Fruit fly (Drosophila melanogaster): ENCODE data around the gene CG12986.

Gene CG12986

DNA sequence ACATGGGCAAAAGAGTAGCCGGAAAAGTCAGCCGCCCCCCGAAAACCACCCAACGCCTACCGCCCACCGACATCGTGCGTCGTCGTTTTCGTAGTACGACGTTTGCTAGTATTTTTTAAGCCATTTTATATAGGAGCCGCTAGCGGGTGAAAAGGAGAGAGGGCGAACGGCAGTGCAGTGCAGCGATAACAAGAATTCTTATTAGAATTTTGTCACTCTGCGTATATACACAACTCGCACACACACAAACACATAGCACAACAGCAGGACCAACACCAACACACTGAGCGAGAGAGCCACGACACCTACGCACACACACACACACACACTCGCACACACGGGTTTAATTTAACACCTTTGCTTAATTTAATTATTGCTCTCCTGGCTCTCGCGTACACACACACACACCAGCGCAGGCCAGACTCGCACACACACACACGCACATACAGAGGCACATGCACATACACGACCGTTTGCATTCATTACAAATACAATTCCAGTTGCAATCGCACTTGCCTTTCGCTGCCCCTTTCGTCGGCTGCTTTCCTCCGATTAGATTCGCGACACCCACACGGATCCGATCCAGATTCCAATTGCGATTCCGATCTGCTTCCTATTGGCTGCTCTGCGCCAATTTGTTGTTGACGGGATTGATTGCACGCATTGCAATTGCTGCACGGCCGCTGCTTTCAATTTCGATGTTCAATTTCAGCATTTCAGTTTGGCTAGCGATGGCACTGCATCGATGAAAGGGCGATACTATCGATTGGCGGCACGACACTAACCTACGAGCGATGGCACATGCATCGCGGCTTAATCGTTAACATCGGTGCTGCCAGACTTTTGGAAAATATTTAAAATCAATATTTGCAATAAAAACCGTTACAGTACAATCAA lies 7.6 kb upstream of the CG12986 start, which contains the start of gene Socs16D (continued):
- TF ChIP-seq vvl (GFP tag; IDR thresholded peaks at IDR 0.05) = peak; percentile 41; the same call in 1 of the 2 replicates
- no peak for TF ChIP-seq Dip2 (GFP tag; IDR thresholded peaks at IDR 0.05)
- peak; percentile 75 for TF ChIP-seq Rfx (GFP tag; IDR thresholded peaks at IDR 0.05)
- peak; percentile 94 for TF ChIP-seq CG14860 (GFP tag; IDR thresholded peaks at IDR 0.05; ENCODE audit: partially characterized antibody)
- peak; percentile 100 for TF ChIP-seq CG15601 (tag; optimal IDR thresholded peaks at IDR 0.05)
- TF ChIP-seq mirr (GFP tag; optimal IDR thresholded peaks at IDR 0.05) = peak; percentile 21
- TF ChIP-seq ash1 (GFP tag; optimal IDR thresholded peaks at IDR 0.05) = no peak
- no peak for TF ChIP-seq Taf1 (GFP tag; IDR thresholded peaks at IDR 0.05)
- TF ChIP-seq Trl (optimal IDR thresholded peaks at IDR 0.05) = peak; percentile 61 to 78
- TF ChIP-seq Trl (GFP tag; optimal IDR thresholded peaks at IDR 0.05) = peak; percentile 55
- TF ChIP-seq lov (optimal IDR thresholded peaks at IDR 0.05) = no peak
- TF ChIP-seq lov (GFP tag; IDR thresholded peaks at IDR 0.05) = no peak
- TF ChIP-seq so (GFP tag; IDR thresholded peaks at IDR 0.05) = peak; percentile 23; the same call in 1 of the 3 replicates
- TF ChIP-seq Mad (GFP tag; optimal IDR thresholded peaks at IDR 0.05) = peak; percentile 32
- TF ChIP-seq tap (tag; optimal IDR thresholded peaks at IDR 0.05) = peak; percentile 7
- TF ChIP-seq CG3995 (GFP tag; optimal IDR thresholded peaks at IDR 0.05) = peak; percentile 53
- peak; percentile 96 for TF ChIP-seq CG15479 (GFP tag; optimal IDR thresholded peaks at IDR 0.05)
- TF ChIP-seq CG9817 (tag; optimal IDR thresholded peaks at IDR 0.05) = peak; percentile 27
- no peak for TF ChIP-seq dysf (GFP tag; IDR thresholded peaks at IDR 0.05)
- peak; percentile 97 for TF ChIP-seq CG8478 (optimal IDR thresholded peaks at IDR 0.05)
- TF ChIP-seq B-H2 (GFP tag; optimal IDR thresholded peaks at IDR 0.05) = peak; percentile 77
- TF ChIP-seq Chrac-16 (GFP tag; optimal IDR thresholded peaks at IDR 0.05) = peak; percentile 20
- peak; percentile 30 for TF ChIP-seq gem (tag; optimal IDR thresholded peaks at IDR 0.05)
- peak; percentile 70 for TF ChIP-seq sens (GFP tag)
- peak; percentile 31 for TF ChIP-seq MTF-1 (GFP tag; optimal IDR thresholded peaks at IDR 0.05; ENCODE audit: borderline replicate concordance)
- peak in 1 of 2 experiments; percentile 26 for TF ChIP-seq Eip74EF (GFP tag; optimal IDR thresholded peaks at IDR 0.05)
- no peak for TF ChIP-seq CG6654 (GFP tag; optimal IDR thresholded peaks at IDR 0.05)
- TF ChIP-seq CG11560 (tag; IDR thresholded peaks at IDR 0.05) = peak; percentile 38; the same call in 1 of the 3 replicates
- peak; percentile 86 for TF ChIP-seq Deaf1 (tag; optimal IDR thresholded peaks at IDR 0.05)
- TF ChIP-seq CG10147 (GFP tag; optimal IDR thresholded peaks at IDR 0.05) = peak; percentile 17
- no peak for TF ChIP-seq CG43689 (GFP tag; IDR thresholded peaks at IDR 0.05)
- TF ChIP-seq zen2 (GFP tag; IDR thresholded peaks at IDR 0.05; ENCODE audit: partially characterized antibody) = peak; percentile 96
- TF ChIP-seq ase (GFP tag; IDR thresholded peaks at IDR 0.05) = no peak
- peak; percentile 25 for TF ChIP-seq luna (GFP tag; optimal IDR thresholded peaks at IDR 0.05)
- no peak for TF ChIP-seq CG8388 (GFP tag; optimal IDR thresholded peaks at IDR 0.05)
- TF ChIP-seq sug (tag; optimal IDR thresholded peaks at IDR 0.05) = peak; percentile 48
- TF ChIP-seq Max (GFP tag; optimal IDR thresholded peaks at IDR 0.05) = peak; percentile 34
- peak; percentile 97 for TF ChIP-seq knrl (GFP tag; IDR thresholded peaks at IDR 0.05; ENCODE audit: partially characterized antibody)
- TF ChIP-seq stwl (tag; optimal IDR thresholded peaks at IDR 0.05) = peak; percentile 82
- TF ChIP-seq CG9932 (GFP tag; IDR thresholded peaks at IDR 0.05) = peak; percentile 83
- peak; percentile 44 for TF ChIP-seq Fer1 (GFP tag; optimal IDR thresholded peaks at IDR 0.05)
- TF ChIP-seq C15 (GFP tag; IDR thresholded peaks at IDR 0.05) = no peak
- TF ChIP-seq oc (tag; optimal IDR thresholded peaks at IDR 0.05) = peak; percentile 53
- peak; percentile 52 for TF ChIP-seq CG2120 (GFP tag; optimal IDR thresholded peaks at IDR 0.05)
- no peak for TF ChIP-seq D19B (GFP tag; optimal IDR thresholded peaks at IDR 0.05)
- TF ChIP-seq dm (GFP tag; optimal IDR thresholded peaks at IDR 0.05) = peak; percentile 56
- TF ChIP-seq tna (GFP tag; IDR thresholded peaks at IDR 0.05; ENCODE audit: partially characterized antibody) = peak; percentile 94
- 0 out of 2 replicates have a peak, but pooled peaks have one; percentile 58 for TF ChIP-seq rib (GFP tag; IDR thresholded peaks at IDR 0.05)
- no peak for TF ChIP-seq CG1792 (GFP tag; optimal IDR thresholded peaks at IDR 0.05)
